Worm (Caenorhabditis elegans) whole organism, L4/young adult: ENCODE results near the gene cnb-1.

Source experiments
- W03F9.2 ChIP-seq: fragments of 150-350 bp; optimal IDR thresholded peaks from 2 replicates; lab custom pipeline; 2014; ENCODE audit warnings: missing biosample characterization, missing genetic modification characterization
- dao-5 ChIP-seq: sonication (generic microtip); optimal IDR thresholded peaks from 2 replicates; lab custom pipeline; 2016; ENCODE audit warnings: missing genotype, missing genetic modification characterization, moderate library complexity, missing compliant biosample characterization
- him-1 ChIP-seq: sonication (generic microtip); optimal IDR thresholded peaks from 2 replicates; lab custom pipeline; 2016; ENCODE audit warnings: missing genotype, missing genetic modification reagents, missing genetic modification characterization, missing compliant biosample characterization

DNA sequence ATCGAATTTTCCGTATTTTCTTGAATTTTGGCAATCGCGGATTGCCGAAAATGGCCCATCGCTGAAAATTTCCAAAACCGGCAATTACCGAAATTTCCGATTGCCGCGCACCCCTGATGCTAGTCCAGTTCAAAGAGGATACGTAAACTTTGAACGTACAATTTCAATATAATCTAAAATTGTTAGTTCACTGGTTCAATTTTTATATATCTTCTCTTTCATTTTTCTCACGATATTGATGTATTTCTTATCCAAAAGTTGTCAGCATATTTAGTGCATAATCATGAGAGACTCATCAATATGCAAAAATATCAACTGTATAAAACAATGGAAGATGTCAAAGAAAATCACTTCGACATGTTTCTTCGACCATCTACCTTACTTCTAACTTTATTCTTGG lies 23.1 kb downstream of the cnb-1 start, which contains the start of gene nas-17:
- no peak for TF ChIP-seq W03F9.2 (tag; lab: Kevin White, UChicago)
- TF ChIP-seq dao-5 (tag; lab: Kevin White, UChicago), result no peak
- no peak for TF ChIP-seq him-1 (tag; lab: Kevin White, UChicago)
